Worm (Caenorhabditis elegans) whole organism, L4 larva: ENCODE results near the gene clh-2.

Experiments
- dmd-9 ChIP-seq: fragments of 200-800 bp; sonication (Bioruptor generic); IDR thresholded peaks from 2 replicates; pipeline ENCODE4 v1.3.6; 2022; ENCODE audit warnings: missing genetic modification reagents, missing genetic modification characterization, missing compliant biosample characterization
- nhr-28 ChIP-seq: fragments of 150-350 bp; optimal IDR thresholded peaks from 2 replicates; lab custom pipeline; 2014; ENCODE audit warnings: missing biosample characterization, missing genetic modification characterization
- zfp-3 ChIP-seq: fragments of 200-800 bp; sonication (Bioruptor generic); conservative IDR thresholded peaks from 2 replicates; pipeline ENCODE4 v1.3.6; 2022; ENCODE audit warnings: missing genetic modification reagents, missing genetic modification characterization, missing compliant biosample characterization

DNA sequence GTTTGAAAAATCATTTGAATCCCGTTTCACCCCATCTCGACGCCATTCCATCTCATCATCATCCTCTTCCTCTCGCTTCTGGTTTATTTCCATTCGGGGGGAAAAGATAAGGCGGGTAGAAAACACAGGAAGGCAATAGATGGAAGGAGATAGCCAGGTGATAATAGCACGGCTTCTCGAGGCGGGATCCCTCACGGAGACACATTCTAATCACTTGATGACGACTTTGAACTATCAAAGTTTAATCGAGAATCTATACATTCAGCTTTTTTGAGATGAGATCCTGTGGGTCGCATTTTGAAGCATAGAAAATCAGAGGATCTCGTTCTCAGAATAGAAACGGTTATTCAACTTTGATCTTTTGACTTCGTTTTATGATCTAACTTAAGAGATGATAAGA, 20.3 kb downstream of the clh-2 start, which contains the start of gene C33B4.2:
- TF ChIP-seq zfp-3 (no peak), nhr-28 (no peak), dmd-9 (no peak)
